Worm (Caenorhabditis elegans) whole organism, L1 larva: ENCODE results near the gene nlp-68.

Experiments
- F16B12.6 ChIP-seq: fragments of 150-350 bp; optimal IDR thresholded peaks from 2 replicates; lab custom pipeline; 2014; ENCODE audit warnings: missing biosample characterization, missing genetic modification characterization
- alr-1 ChIP-seq: fragments of 200-800 bp; sonication (Bioruptor generic); optimal IDR thresholded peaks from 2 replicates; lab custom pipeline; 2018; ENCODE audit warnings: borderline replicate concordance, mild to moderate bottlenecking, missing genetic modification characterization, missing compliant biosample characterization
- blmp-1 ChIP-seq: fragments of 150-350 bp; optimal IDR thresholded peaks from 2 replicates; lab custom pipeline; 2014; ENCODE audit warnings: missing biosample characterization, missing genetic modification characterization
- ceh-82 ChIP-seq, 3 experiments: fragments of 150-350 bp in 1 of 3; sonication (generic microtip) in 2 of 3; optimal IDR thresholded peaks; 2 replicates each; lab custom pipeline; 2014 to 2017; ENCODE audit warnings: missing biosample characterization in 3 of 3, missing genetic modification characterization in 3 of 3
- ceh-88 ChIP-seq: fragments of 200-800 bp; sonication (Bioruptor generic); IDR thresholded peaks from 2 replicates; pipeline ENCODE4 v1.3.6; 2022; ENCODE audit warnings: missing genetic modification characterization, missing compliant biosample characterization
- dpl-1 ChIP-seq, 3 experiments: fragments of 150-350 bp in 2 of 3; sonication (generic microtip) in 1 of 3; optimal IDR thresholded peaks; 2 replicates each; lab custom pipeline; 2014 to 2017; ENCODE audit warnings: missing biosample characterization in 3 of 3, missing genetic modification characterization in 3 of 3, missing genetic modification reagents in 3 of 3
- dsc-1 ChIP-seq: sonication (generic microtip); optimal IDR thresholded peaks from 2 replicates; lab custom pipeline; 2016; ENCODE audit warnings: mild to moderate bottlenecking, missing genetic modification characterization, missing compliant biosample characterization
- efl-1 ChIP-seq, 4 experiments: fragments of 150-350 bp; optimal IDR thresholded peaks in 3 of 4; peaks in 1 of 4; 1 replicate in 1 of 4; 2 replicates in 3 of 4; lab custom pipeline; 2014; ENCODE audit warnings: missing biosample characterization in 2 of 4, missing genetic modification characterization in 2 of 4, missing genetic modification reagents in 2 of 4
- egl-13 ChIP-seq: sonication (generic microtip); optimal IDR thresholded peaks from 2 replicates; lab custom pipeline; 2016; ENCODE audit warnings: missing genotype, missing genetic modification reagents, missing genetic modification characterization, missing compliant biosample characterization
- egl-27 ChIP-seq, 2 experiments: fragments of 150-350 bp in 1 of 2; sonication (generic microtip); optimal IDR thresholded peaks; 3 replicates each; lab custom pipeline; 2017 to 2018; ENCODE audit warnings: missing biosample characterization in 2 of 2, missing genetic modification characterization in 2 of 2, missing genetic modification reagents in 2 of 2
- elt-2 ChIP-seq: sonication (generic microtip); optimal IDR thresholded peaks from 2 replicates; lab custom pipeline; 2016; ENCODE audit warnings: missing genetic modification characterization, mild to moderate bottlenecking, inconsistent platforms, missing compliant biosample characterization, missing genetic modification reagents
- elt-3 ChIP-seq, 6 experiments: fragments of 150-350 bp in 1 of 6; sonication (generic microtip); optimal IDR thresholded peaks; 2 replicates each; lab custom pipeline; 2017 to 2018; ENCODE audit warnings: missing biosample characterization in 6 of 6, missing genetic modification characterization in 6 of 6, inconsistent platforms in 1 of 6
- fkh-10 ChIP-seq: sonication (generic microtip); optimal IDR thresholded peaks from 2 replicates; lab custom pipeline; 2017; ENCODE audit warnings: missing biosample characterization, missing genetic modification reagents, missing genetic modification characterization
- fos-1 ChIP-seq: fragments of 150-350 bp; optimal IDR thresholded peaks from 2 replicates; lab custom pipeline; 2014; ENCODE audit warnings: missing biosample characterization, missing genetic modification characterization
- hlh-17 ChIP-seq: fragments of 200-800 bp; sonication (Bioruptor generic); optimal IDR thresholded peaks from 2 replicates; lab custom pipeline; 2018; ENCODE audit warnings: missing genetic modification characterization, mild to moderate bottlenecking, missing compliant biosample characterization, moderate library complexity, borderline replicate concordance
- jun-1 ChIP-seq: fragments of 150-350 bp; optimal IDR thresholded peaks from 2 replicates; lab custom pipeline; 2014; ENCODE audit warnings: missing biosample characterization, missing genetic modification reagents, missing genetic modification characterization
- lin-14 ChIP-seq: fragments of 200-800 bp; sonication (Bioruptor generic); optimal IDR thresholded peaks from 2 replicates; lab custom pipeline; 2018; ENCODE audit warnings: mild to moderate bottlenecking, missing genetic modification characterization, moderate library complexity, missing compliant biosample characterization
- lin-35 ChIP-seq, 2 experiments: fragments of 150-350 bp; optimal IDR thresholded peaks; 2 replicates each; lab custom pipeline; 2014; ENCODE audit warnings: missing biosample characterization in 2 of 2, missing genetic modification characterization in 2 of 2, missing genetic modification reagents in 2 of 2
- lsy-2 ChIP-seq, 2 experiments: fragments of 150-350 bp; optimal IDR thresholded peaks; 2 replicates each; lab custom pipeline; 2014; ENCODE audit warnings: missing biosample characterization in 2 of 2, missing genetic modification characterization in 2 of 2
- mab-9 ChIP-seq: fragments of 200-800 bp; sonication (Bioruptor generic); IDR thresholded peaks from 2 replicates; pipeline ENCODE4 v1.3.6; 2022; ENCODE audit warnings: missing genetic modification reagents, missing genetic modification characterization, missing compliant biosample characterization
- mdl-1 ChIP-seq, 2 experiments: fragments of 150-350 bp; optimal IDR thresholded peaks; 2 replicates each; lab custom pipeline; 2014 to 2017; ENCODE audit warnings: missing biosample characterization in 2 of 2, missing genetic modification characterization in 2 of 2, inconsistent platforms in 1 of 2
- mef-2 ChIP-seq: fragments of 150-350 bp; optimal IDR thresholded peaks from 2 replicates; lab custom pipeline; 2014; ENCODE audit warnings: missing biosample characterization, missing genetic modification characterization
- nhr-12 ChIP-seq: sonication (generic microtip); optimal IDR thresholded peaks from 2 replicates; lab custom pipeline; 2017; ENCODE audit warnings: missing biosample characterization, missing genetic modification characterization
- nhr-20 ChIP-seq: sonication (generic microtip); optimal IDR thresholded peaks from 2 replicates; lab custom pipeline; 2016; ENCODE audit warnings: mild to moderate bottlenecking, missing genetic modification characterization, missing compliant biosample characterization
- nhr-77 ChIP-seq: fragments of 150-350 bp; optimal IDR thresholded peaks from 2 replicates; lab custom pipeline; 2014; ENCODE audit warnings: missing biosample characterization, missing genetic modification characterization
- nhr-85 ChIP-seq: sonication (generic microtip); peaks from one replicate; lab custom pipeline; 2016; ENCODE audit warnings: missing genetic modification characterization, inconsistent platforms, missing compliant biosample characterization
- pax-3 ChIP-seq: fragments of 200-800 bp; sonication (Bioruptor generic); optimal IDR thresholded peaks from 2 replicates; lab custom pipeline; 2018; ENCODE audit warnings: mild to moderate bottlenecking, missing genetic modification characterization, moderate library complexity, missing compliant biosample characterization
- skn-1 ChIP-seq: fragments of 150-350 bp; optimal IDR thresholded peaks from 2 replicates; lab custom pipeline; 2014; ENCODE audit warnings: missing biosample characterization, missing genetic modification characterization
- snpc-4 ChIP-seq: fragments of 150-350 bp; optimal IDR thresholded peaks from 2 replicates; lab custom pipeline; 2014; ENCODE audit warnings: missing biosample characterization, missing genetic modification characterization
- snu-23 ChIP-seq: sonication (generic microtip); optimal IDR thresholded peaks from 2 replicates; lab custom pipeline; 2016; ENCODE audit warnings: missing genetic modification characterization, missing compliant biosample characterization
- sup-37 ChIP-seq: fragments of 200-800 bp; sonication (Bioruptor generic); optimal IDR thresholded peaks from 2 replicates; lab custom pipeline; 2018; ENCODE audit warnings: mild to moderate bottlenecking, missing genetic modification characterization, missing compliant biosample characterization
- tbx-2 ChIP-seq: sonication (generic microtip); optimal IDR thresholded peaks from 2 replicates; lab custom pipeline; 2016; ENCODE audit warnings: missing genetic modification characterization, missing compliant biosample characterization
- tlp-1 ChIP-seq: fragments of 150-350 bp; optimal IDR thresholded peaks from 2 replicates; lab custom pipeline; 2014; ENCODE audit warnings: missing biosample characterization, missing genetic modification characterization
- unc-130 ChIP-seq: fragments of 150-350 bp; optimal IDR thresholded peaks from 2 replicates; lab custom pipeline; 2017; ENCODE audit warnings: missing biosample characterization, missing genetic modification characterization, inconsistent platforms
- unc-62 ChIP-seq: fragments of 150-350 bp; optimal IDR thresholded peaks from 2 replicates; lab custom pipeline; 2014; ENCODE audit warnings: missing biosample characterization, missing genetic modification reagents, missing genetic modification characterization
- unc-98 ChIP-seq: fragments of 200-800 bp; sonication (Bioruptor generic); IDR thresholded peaks from 2 replicates; pipeline ENCODE4 v1.3.6; 2022; ENCODE audit warnings: missing genetic modification characterization, missing compliant biosample characterization
- vab-15 ChIP-seq: sonication (generic microtip); optimal IDR thresholded peaks from 2 replicates; lab custom pipeline; 2017; ENCODE audit warnings: missing genotype, mild to moderate bottlenecking, missing genetic modification characterization, missing compliant biosample characterization
- zag-1 ChIP-seq: fragments of 150-350 bp; optimal IDR thresholded peaks from 2 replicates; lab custom pipeline; 2014; ENCODE audit warnings: missing biosample characterization, missing genetic modification characterization
- zip-4 ChIP-seq: fragments of 200-800 bp; sonication (Bioruptor generic); optimal IDR thresholded peaks from 2 replicates; lab custom pipeline; 2018; ENCODE audit warnings: mild to moderate bottlenecking, missing genetic modification characterization, moderate library complexity, missing compliant biosample characterization
- ztf-11 ChIP-seq, 2 experiments: sonication (generic microtip); optimal IDR thresholded peaks; 2 replicates each; lab custom pipeline; 2016 to 2017; ENCODE audit warnings: missing genetic modification characterization in 2 of 2, missing biosample characterization in 1 of 2, missing compliant biosample characterization in 1 of 2

Gene nlp-68

ce11 chrIII:10576316-10576715 lies 37.4 kb upstream of the nlp-68 start:
- peak; percentile 4 for TF ChIP-seq snpc-4

- no peak for TF ChIP-seq pax-3 (tag; lab: Kevin White, UChicago)
- no peak for TF ChIP-seq alr-1
- no peak for TF ChIP-seq efl-1 (optimal IDR thresholded peaks at IDR 0.05; lab: Kevin White, UChicago)
- TF ChIP-seq efl-1 (GFP tag; optimal IDR thresholded peaks at IDR 0.05 in 1 of 2; lab: Kevin White, UChicago), result peak in 1 of 2 experiments; percentile 52
- TF ChIP-seq nhr-77 (tag; lab: Kevin White, UChicago), result no peak
Observed at ce11 chrIII:10575320-10575719, 36.4 kb upstream of the nlp-68 start, which contains the start of gene Y45F3A.4. Gene Y45F3A.4 (minus strand): TSS chrIII:10575420.

DNA sequence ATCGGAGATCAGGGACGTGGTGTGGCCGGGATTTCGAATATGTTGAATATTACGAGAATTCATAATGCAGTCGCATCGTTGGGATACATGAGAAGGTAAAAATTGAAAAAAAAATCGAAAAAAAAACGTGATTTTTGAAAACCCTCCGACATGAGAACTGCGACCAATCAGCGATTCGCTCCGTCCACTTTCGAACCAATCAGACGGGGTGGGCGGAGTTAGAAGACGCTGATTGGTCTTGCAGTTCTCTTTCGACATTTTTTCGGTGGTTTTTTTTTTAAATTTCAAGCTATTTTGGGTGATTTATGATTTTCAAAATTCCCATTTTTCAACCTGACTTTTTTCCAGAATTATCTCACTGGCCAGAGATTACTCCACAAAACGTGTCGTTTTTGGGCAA lies 30.3 kb upstream of the nlp-68 start:
- TF ChIP-seq ceh-88 (no peak), sup-37 (GFP tag; lab: Kevin White, UChicago) (no peak)
- TF ChIP-seq, all 84 proteins: peak for 0

DNA sequence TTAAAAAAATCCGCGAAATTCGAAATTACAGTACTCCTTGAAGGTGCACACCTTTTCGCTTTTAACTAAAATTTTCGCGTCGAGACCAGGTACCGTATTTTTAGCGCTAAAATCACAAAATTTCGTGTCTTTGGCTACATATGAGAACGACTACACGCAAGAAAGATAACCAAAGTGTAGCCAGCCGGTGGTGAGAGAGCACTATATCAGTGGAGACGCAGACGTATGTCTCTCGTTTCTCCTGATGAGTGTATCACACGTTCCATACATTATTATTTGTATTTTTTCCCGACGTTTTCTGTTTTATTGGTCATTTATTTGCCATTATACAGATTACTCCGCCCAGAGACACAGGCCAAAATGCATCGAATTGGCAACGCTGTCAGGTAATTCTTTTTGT lies 27.0 kb upstream of the nlp-68 start, which contains the start of gene acdh-11:
TSS of gene acdh-11 (plus strand) at position 333 of the 400 bp plus-strand sequence.
- TF ChIP-seq fkh-10 (GFP tag; lab: Kevin White, UChicago) (no peak), mdl-1 (tag; optimal IDR thresholded peaks at IDR 0.05; lab: Kevin White, UChicago) (peak in 1 of 2 experiments; percentile 4), snu-23 (GFP tag; lab: Kevin White, UChicago) (peak; percentile 29), unc-98 (no peak), egl-27 (tag; optimal IDR thresholded peaks at IDR 0.05; lab: Kevin White, UChicago) (no peak), elt-2 (tag; lab: Kevin White, UChicago) (peak; percentile 22), zip-4 (no peak), egl-13 (tag; lab: Kevin White, UChicago) (no peak), mef-2 (tag; lab: Kevin White, UChicago) (no peak), lin-35 (GFP tag; optimal IDR thresholded peaks at IDR 0.05; lab: Kevin White, UChicago) (peak in 1 of 2 experiments; percentile 19), fos-1 (tag; lab: Kevin White, UChicago) (no peak), snpc-4 (no peak), zag-1 (tag; lab: Kevin White, UChicago) (no peak), ceh-88 (no peak), elt-3 (tag; optimal IDR thresholded peaks at IDR 0.05; lab: Kevin White, UChicago) (peak in 4 of 6 experiments; percentile 52 to 79 (median 77)), lsy-2 (tag; optimal IDR thresholded peaks at IDR 0.05; lab: Kevin White, UChicago) (peak in 1 of 2 experiments; percentile 7), skn-1 (tag; lab: Kevin White, UChicago) (no peak), nhr-85 (tag; lab: Kevin White, UChicago) (no peak), unc-130 (no peak), vab-15 (tag; lab: Kevin White, UChicago) (no peak), dsc-1 (tag; lab: Kevin White, UChicago) (no peak), nhr-20 (tag; lab: Kevin White, UChicago) (peak; percentile 36), tbx-2 (tag; lab: Kevin White, UChicago) (no peak), ztf-11 (tag; optimal IDR thresholded peaks at IDR 0.05; lab: Kevin White, UChicago) (no peak), F16B12.6 (tag; lab: Kevin White, UChicago) (no peak), blmp-1 (tag; lab: Kevin White, UChicago) (peak; percentile 2), hlh-17 (GFP tag; lab: Kevin White, UChicago) (no peak), mab-9 (GFP tag; lab: Robert Waterston, UW) (no peak), ceh-82 (tag; optimal IDR thresholded peaks at IDR 0.05; lab: Kevin White, UChicago) (no peak)

DNA sequence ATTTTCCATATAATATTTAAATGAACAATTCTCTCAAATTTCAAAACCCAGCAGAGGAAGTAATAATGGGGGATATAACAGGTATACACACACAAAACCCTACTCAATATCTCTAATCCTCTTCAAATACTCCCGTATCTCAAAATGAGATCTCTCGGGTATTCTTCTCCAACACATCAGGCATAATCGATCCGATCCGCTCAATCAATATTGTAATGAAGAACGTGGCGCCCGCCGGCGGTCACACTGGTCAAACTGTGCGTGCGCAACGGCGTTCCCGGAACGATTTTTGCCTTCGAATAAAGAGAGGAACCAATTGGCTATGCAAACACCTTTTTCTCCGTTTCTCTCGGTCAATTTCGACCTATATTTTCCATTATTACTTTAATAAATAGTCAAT lies 23.6 kb upstream of the nlp-68 start:
- TF ChIP-seq nhr-20 (tag; lab: Kevin White, UChicago) (no peak), nhr-85 (tag; lab: Kevin White, UChicago) (peak; percentile 46), jun-1 (tag; lab: Kevin White, UChicago) (no peak), dpl-1 (GFP tag; optimal IDR thresholded peaks at IDR 0.05; lab: Kevin White, UChicago) (no peak), snpc-4 (no peak), snu-23 (GFP tag; lab: Kevin White, UChicago) (peak; percentile 35), unc-62 (GFP tag; lab: Kevin White, UChicago) (no peak), vab-15 (tag; lab: Kevin White, UChicago) (no peak), tlp-1 (tag; lab: Kevin White, UChicago) (no peak), nhr-12 (tag; lab: Kevin White, UChicago) (no peak), F16B12.6 (tag; lab: Kevin White, UChicago) (no peak), blmp-1 (tag; lab: Kevin White, UChicago) (peak; percentile 13), lin-14 (GFP tag; lab: Kevin White, UChicago) (peak; percentile 38)
